Fruit fly (Drosophila melanogaster) whole organism, embryonic: Measurements from ENCODE around the gene CG2574.

ENCODE experiments used
- Ada2b ChIP-seq: fragments of 200-800 bp; sonication (Bioruptor generic); IDR thresholded peaks from 2 replicates; pipeline ENCODE4 v1.3.6; 2022; ENCODE audit warnings: missing biosample characterization, missing genetic modification characterization
- Atf3 ChIP-seq: fragments of 200-800 bp; sonication (Bioruptor generic); optimal IDR thresholded peaks from 3 replicates; lab custom pipeline; 2016; ENCODE audit warnings: missing biosample characterization, missing genetic modification characterization
- BtbVII ChIP-seq: fragments of 200-800 bp; sonication (Bioruptor generic); optimal IDR thresholded peaks from 3 replicates; lab custom pipeline; 2017; ENCODE audit warnings: missing biosample characterization, mild to moderate bottlenecking, missing genetic modification characterization
- CG11695 ChIP-seq: fragments of 200-800 bp; sonication (Bioruptor generic); IDR thresholded peaks from 3 replicates; pipeline ENCODE4 v1.3.6; 2022; ENCODE audit warnings: missing biosample characterization, missing genetic modification characterization
- CG11696 ChIP-seq: fragments of 200-800 bp; sonication (Bioruptor generic); IDR thresholded peaks from 2 replicates; pipeline ENCODE4 v1.3.6; 2022; ENCODE audit warnings: missing biosample characterization, missing genetic modification characterization
- CG11723 ChIP-seq: fragments of 200-800 bp; sonication (Bioruptor generic); optimal IDR thresholded peaks from 2 replicates; lab custom pipeline; 2017; ENCODE audit warnings: missing biosample characterization, mild to moderate bottlenecking, missing genetic modification characterization
- CG12236 ChIP-seq: fragments of 200-800 bp; sonication (Bioruptor generic); optimal IDR thresholded peaks from 2 replicates; lab custom pipeline; 2016; ENCODE audit warnings: missing biosample characterization, missing genetic modification characterization
- CG12391 ChIP-seq: fragments of 200-800 bp; sonication (Bioruptor generic); optimal IDR thresholded peaks from 3 replicates; lab custom pipeline; 2018; ENCODE audit warnings: missing biosample characterization, mild to moderate bottlenecking, missing genetic modification characterization, moderate library complexity
- CG13296 ChIP-seq: fragments of 200-800 bp; sonication (Bioruptor generic); optimal IDR thresholded peaks from 3 replicates; lab custom pipeline; 2018; ENCODE audit warnings: missing biosample characterization, mild to moderate bottlenecking, missing genetic modification characterization
- CG14441 ChIP-seq: fragments of 200-800 bp; sonication (Bioruptor generic); IDR thresholded peaks from 2 replicates; pipeline ENCODE4 v1.3.6; 2022; ENCODE audit warnings: missing biosample characterization, missing genetic modification characterization
- CG15073 ChIP-seq: fragments of 200-800 bp; sonication (Bioruptor generic); optimal IDR thresholded peaks from 2 replicates; lab custom pipeline; 2016; ENCODE audit warnings: missing biosample characterization, missing genetic modification characterization
- CG15601 ChIP-seq: fragments of 200-800 bp; sonication (Bioruptor generic); optimal IDR thresholded peaks from 3 replicates; lab custom pipeline; 2019; ENCODE audit warnings: missing biosample characterization, mild to moderate bottlenecking, missing genetic modification characterization, moderate library complexity
- CG17568 ChIP-seq: fragments of 200-800 bp; sonication (Bioruptor generic); optimal IDR thresholded peaks from 2 replicates; lab custom pipeline; 2018; ENCODE audit warnings: missing biosample characterization, mild to moderate bottlenecking, missing genetic modification characterization, moderate library complexity
- CG2199 ChIP-seq: fragments of 200-800 bp; sonication (Bioruptor generic); IDR thresholded peaks from 3 replicates; pipeline ENCODE4 v1.3.6; 2022; ENCODE audit warnings: missing biosample characterization, missing genetic modification characterization
- CG2678 ChIP-seq: fragments of 200-800 bp; sonication (Bioruptor generic); optimal IDR thresholded peaks from 3 replicates; lab custom pipeline; 2019; ENCODE audit warnings: missing biosample characterization, mild to moderate bottlenecking, missing genetic modification characterization, moderate library complexity
- CG30403 ChIP-seq: fragments of 200-800 bp; sonication (Bioruptor generic); optimal IDR thresholded peaks from 3 replicates; lab custom pipeline; 2016; ENCODE audit warnings: missing biosample characterization, missing genetic modification characterization
- CG31388 ChIP-seq: fragments of 200-800 bp; sonication (Bioruptor generic); optimal IDR thresholded peaks from 2 replicates; lab custom pipeline; 2016; ENCODE audit warnings: missing biosample characterization, missing genetic modification characterization
- CG3281 ChIP-seq: fragments of 200-800 bp; sonication (Bioruptor generic); optimal IDR thresholded peaks from 3 replicates; lab custom pipeline; 2017; ENCODE audit warnings: missing biosample characterization, mild to moderate bottlenecking, missing genetic modification characterization
- CG3726 ChIP-seq: fragments of 200-800 bp; sonication (Bioruptor generic); IDR thresholded peaks from 3 replicates; pipeline ENCODE4, ENCODE4 v1.3.6; 2022; ENCODE audit warnings: missing biosample characterization, missing genetic modification characterization
- CG3847 ChIP-seq: fragments of 200-800 bp; sonication (Bioruptor generic); IDR thresholded peaks from 2 replicates; pipeline ENCODE4 v1.3.6; 2022; ENCODE audit warnings: missing biosample characterization, missing genetic modification characterization
- CG4820 ChIP-seq: fragments of 200-800 bp; sonication (Bioruptor generic); optimal IDR thresholded peaks from 3 replicates; lab custom pipeline; 2016; ENCODE audit warnings: missing biosample characterization, missing genetic modification characterization
- CG6791 ChIP-seq: fragments of 200-800 bp; sonication (Bioruptor generic); IDR thresholded peaks from 3 replicates; pipeline ENCODE4 v1.3.6; 2022; ENCODE audit warnings: missing biosample characterization, missing genetic modification characterization; ENCODE audit not compliant: partially characterized antibody
- CG7271 ChIP-seq: fragments of 200-800 bp; sonication (Bioruptor generic); optimal IDR thresholded peaks from 2 replicates; lab custom pipeline; 2018; ENCODE audit warnings: missing biosample characterization, mild to moderate bottlenecking, missing genetic modification characterization, moderate library complexity
- CG7987 ChIP-seq: fragments of 200-800 bp; sonication (Bioruptor generic); optimal IDR thresholded peaks from 2 replicates; lab custom pipeline; 2018; ENCODE audit warnings: missing biosample characterization, mild to moderate bottlenecking, missing genetic modification characterization, moderate library complexity
- CG9797 ChIP-seq: fragments of 200-800 bp; sonication (Bioruptor generic); optimal IDR thresholded peaks from 3 replicates; lab custom pipeline; 2018; ENCODE audit warnings: missing biosample characterization, mild to moderate bottlenecking, missing genetic modification characterization
- Dad ChIP-seq: fragments of 200-800 bp; sonication (Bioruptor generic); optimal IDR thresholded peaks from 3 replicates; lab custom pipeline; 2016; ENCODE audit warnings: missing biosample characterization, missing genetic modification characterization
- Eip74EF ChIP-seq, 2 experiments: fragments of 200-800 bp in 1 of 2; fragments of >200 bp in 1 of 2; sonication (Bioruptor generic) in 1 of 2; optimal IDR thresholded peaks; 2 replicates each; lab custom pipeline; 2017 to 2019; ENCODE audit warnings: missing biosample characterization in 2 of 2, missing genetic modification characterization in 2 of 2, mild to moderate bottlenecking in 1 of 2, moderate library complexity in 1 of 2
- Ets97D ChIP-seq: fragments of 200-800 bp; sonication (Bioruptor generic); optimal IDR thresholded peaks from 3 replicates; lab custom pipeline; 2016; ENCODE audit warnings: missing biosample characterization, missing genetic modification characterization
- HHEX ChIP-seq: fragments of 200-800 bp; sonication (Bioruptor generic); optimal IDR thresholded peaks from 3 replicates; lab custom pipeline; 2017; ENCODE audit warnings: missing biosample characterization, mild to moderate bottlenecking, missing genetic modification characterization, missing genetic modification reagents
- Lhr ChIP-seq: fragments of 200-800 bp; sonication (Bioruptor generic); optimal IDR thresholded peaks from 3 replicates; lab custom pipeline; 2017; ENCODE audit warnings: mild to moderate bottlenecking, missing biosample characterization, missing genetic modification reagents, missing genetic modification characterization
- NC2β ChIP-seq: fragments of 200-800 bp; sonication (Bioruptor generic); optimal IDR thresholded peaks from 2 replicates; lab custom pipeline; 2016; ENCODE audit warnings: missing biosample characterization, missing genetic modification characterization
- Nf-YC ChIP-seq: fragments of 200-800 bp; optimal IDR thresholded peaks from 3 replicates; lab custom pipeline; 2019; ENCODE audit warnings: missing biosample characterization, mild to moderate bottlenecking, missing genetic modification characterization, moderate library complexity
- Sry-δ ChIP-seq: fragments of 200-800 bp; sonication (Bioruptor generic); optimal IDR thresholded peaks from 2 replicates; lab custom pipeline; 2016; ENCODE audit warnings: missing biosample characterization, missing genetic modification characterization
- Xbp1 ChIP-seq: fragments of 200-800 bp; sonication (Bioruptor generic); optimal IDR thresholded peaks from 3 replicates; lab custom pipeline; 2016; ENCODE audit warnings: missing biosample characterization, mild to moderate bottlenecking, missing genetic modification characterization
- az2 ChIP-seq: fragments of 200-800 bp; sonication (Bioruptor generic); optimal IDR thresholded peaks from 3 replicates; lab custom pipeline; 2016; ENCODE audit warnings: missing biosample characterization, missing genetic modification characterization
- chn ChIP-seq: fragments of 200-800 bp; sonication (Bioruptor generic); optimal IDR thresholded peaks from 2 replicates; lab custom pipeline; 2016; ENCODE audit warnings: missing biosample characterization, missing genetic modification characterization
- ems ChIP-seq: fragments of 200-800 bp; sonication (Bioruptor generic); optimal IDR thresholded peaks from 3 replicates; lab custom pipeline; 2016; ENCODE audit warnings: missing biosample characterization, missing genetic modification characterization
- fru ChIP-seq: fragments of >200 bp; optimal IDR thresholded peaks from 2 replicates; lab custom pipeline; 2017
- fu2 ChIP-seq: fragments of 200-800 bp; sonication (Bioruptor generic); optimal IDR thresholded peaks from 2 replicates; lab custom pipeline; 2016; ENCODE audit warnings: missing biosample characterization, missing genetic modification characterization
- lola ChIP-seq, 3 experiments: fragments of >200 bp in 2 of 3; fragments of 200-800 bp in 1 of 3; sonication (Bioruptor generic) in 1 of 3; optimal IDR thresholded peaks; 2 replicates each; lab custom pipeline; 2017 to 2019; ENCODE audit warnings: missing biosample characterization in 3 of 3, missing genetic modification characterization in 3 of 3, mild to moderate bottlenecking in 1 of 3, moderate library complexity in 1 of 3
- nmo ChIP-seq: fragments of 200-800 bp; sonication (Bioruptor generic); optimal IDR thresholded peaks from 2 replicates; lab custom pipeline; 2018; ENCODE audit warnings: missing biosample characterization, mild to moderate bottlenecking, missing genetic modification characterization, moderate library complexity
- p53 ChIP-seq: fragments of 200-800 bp; sonication (Bioruptor generic); optimal IDR thresholded peaks from 2 replicates; lab custom pipeline; 2016; ENCODE audit warnings: missing biosample characterization, missing genetic modification characterization
- phol ChIP-seq: fragments of 200-800 bp; sonication (Bioruptor generic); optimal IDR thresholded peaks from 3 replicates; lab custom pipeline; 2018; ENCODE audit warnings: missing biosample characterization, mild to moderate bottlenecking, missing genetic modification characterization, moderate library complexity
- prd ChIP-seq, 3 experiments: fragments of >200 bp in 2 of 3; fragments of 200-800 bp in 1 of 3; sonication (Bioruptor generic) in 1 of 3; optimal IDR thresholded peaks in 2 of 3; IDR thresholded peaks in 1 of 3; 2 replicates in 2 of 3; 3 replicates in 1 of 3; pipeline versions ENCODE4 v1.3.6 to Lab custom; 2017 to 2022; ENCODE audit warnings: missing biosample characterization in 1 of 3, missing genetic modification characterization in 1 of 3
- sd ChIP-seq: fragments of 200-800 bp; sonication (Bioruptor generic); optimal IDR thresholded peaks from 3 replicates; lab custom pipeline; 2018; ENCODE audit warnings: missing biosample characterization, mild to moderate bottlenecking, missing genetic modification characterization, moderate library complexity
- sima ChIP-seq: fragments of 200-800 bp; sonication (Bioruptor generic); optimal IDR thresholded peaks from 2 replicates; lab custom pipeline; 2016; ENCODE audit warnings: missing biosample characterization, missing genetic modification characterization
- slp2 ChIP-seq: fragments of 200-800 bp; sonication (Bioruptor generic); optimal IDR thresholded peaks from 2 replicates; lab custom pipeline; 2016; ENCODE audit warnings: missing biosample characterization, missing genetic modification characterization
- tgo ChIP-seq: fragments of 200-800 bp; sonication (Bioruptor generic); IDR thresholded peaks from 3 replicates; pipeline ENCODE4 v1.3.6; 2022; ENCODE audit warnings: missing biosample characterization, missing genetic modification characterization
- twi ChIP-seq: fragments of 200-800 bp; optimal IDR thresholded peaks from 2 replicates; lab custom pipeline; 2019; ENCODE audit warnings: missing biosample characterization, mild to moderate bottlenecking, missing genetic modification characterization, moderate library complexity
- unpg ChIP-seq: fragments of 200-800 bp; sonication (Bioruptor generic); optimal IDR thresholded peaks from 3 replicates; lab custom pipeline; 2018; ENCODE audit warnings: missing biosample characterization, mild to moderate bottlenecking, missing genetic modification characterization, moderate library complexity
- wek ChIP-seq: fragments of 200-800 bp; sonication (Bioruptor generic); optimal IDR thresholded peaks from 3 replicates; lab custom pipeline; 2018; ENCODE audit warnings: missing biosample characterization, mild to moderate bottlenecking, missing genetic modification characterization, moderate library complexity

CG2574 gene

dm6 chrX:12447874-12448273 is 39.2 kb downstream of the CG2574 start (continued):
- TF ChIP-seq prd (optimal IDR thresholded peaks at IDR 0.05; lab: Kevin White, UChicago), result no peak
- no peak for TF ChIP-seq prd (GFP tag; IDR thresholded peaks at IDR 0.05; lab: Robert Waterston, UW)
- TF ChIP-seq ems (GFP tag; lab: Kevin White, UChicago), result no peak
- no peak for TF ChIP-seq CG11696 (GFP tag; lab: Robert Waterston, UW)
- no peak for TF ChIP-seq BtbVII
- no peak for TF ChIP-seq CG6791 (GFP tag; lab: Robert Waterston, UW)
- TF ChIP-seq CG7987, result no peak
- TF ChIP-seq Nf-YC (tag; lab: Kevin White, UChicago), result no peak
- no peak for TF ChIP-seq Ets97D (GFP tag; lab: Kevin White, UChicago)
- TF ChIP-seq twi (tag; lab: Kevin White, UChicago), result no peak
- TF ChIP-seq p53, result no peak
- TF ChIP-seq sd (tag; lab: Kevin White, UChicago), result no peak
- no peak for TF ChIP-seq CG12236 (GFP tag; lab: Kevin White, UChicago)
- TF ChIP-seq CG14441, result no peak
- TF ChIP-seq chn, result no peak
- no peak for TF ChIP-seq Atf3
- TF ChIP-seq Xbp1 (GFP tag; lab: Kevin White, UChicago), result peak; percentile 6
- no peak for TF ChIP-seq CG11695
- no peak for TF ChIP-seq CG13296 (GFP tag; lab: Kevin White, UChicago)
- no peak for TF ChIP-seq phol (tag; lab: Kevin White, UChicago)
- TF ChIP-seq slp2 (GFP tag; lab: Kevin White, UChicago), result no peak
- TF ChIP-seq CG17568 (GFP tag; lab: Kevin White, UChicago), result no peak
- TF ChIP-seq CG3847 (GFP tag; lab: Robert Waterston, UW), result no peak
- TF ChIP-seq fru (lab: Kevin White, UChicago), result no peak
- TF ChIP-seq lola (GFP tag; optimal IDR thresholded peaks at IDR 0.05; lab: Kevin White, UChicago), result no peak
- TF ChIP-seq unpg (GFP tag; lab: Kevin White, UChicago), result no peak
- peak; percentile 26 for TF ChIP-seq CG30403 (GFP tag; lab: Kevin White, UChicago)
- no peak for TF ChIP-seq CG2199 (GFP tag; lab: Robert Waterston, UW)
- TF ChIP-seq CG31388 (GFP tag; lab: Kevin White, UChicago), result no peak
- TF ChIP-seq CG15073 (GFP tag; lab: Kevin White, UChicago), result no peak
- no peak for TF ChIP-seq CG15601
- no peak for TF ChIP-seq sima
- TF ChIP-seq NC2β (GFP tag; lab: Kevin White, UChicago), result no peak
- TF ChIP-seq CG9797 (GFP tag; lab: Kevin White, UChicago), result no peak
- peak; percentile 17 for TF ChIP-seq nmo (GFP tag; lab: Kevin White, UChicago)
- peak; percentile 5 for TF ChIP-seq CG4820 (GFP tag; lab: Kevin White, UChicago)
- no peak for TF ChIP-seq CG3281 (GFP tag; lab: Kevin White, UChicago)
- 0 out of 2 replicates have a peak, but pooled peaks have one; percentile 10 for TF ChIP-seq Ada2b
- no peak for TF ChIP-seq CG12391 (tag; lab: Kevin White, UChicago)
- no peak for TF ChIP-seq Lhr (GFP tag; lab: Kevin White, UChicago)
- TF ChIP-seq Dad (GFP tag; lab: Kevin White, UChicago), result no peak
- no peak for TF ChIP-seq CG7271
- no peak for TF ChIP-seq CG11723 (GFP tag; lab: Kevin White, UChicago)
- TF ChIP-seq Eip74EF (GFP tag; optimal IDR thresholded peaks at IDR 0.05; lab: Kevin White, UChicago), result no peak
- no peak for TF ChIP-seq HHEX (GFP tag; lab: Kevin White, UChicago)
- no peak for TF ChIP-seq tgo (GFP tag; lab: Robert Waterston, UW)
- TF ChIP-seq CG2678 (tag; lab: Kevin White, UChicago), result peak; percentile 45
- no peak for TF ChIP-seq Sry-δ (GFP tag; lab: Kevin White, UChicago)
- TF ChIP-seq az2, result no peak
- TF ChIP-seq wek (GFP tag; lab: Kevin White, UChicago), result no peak
- TF ChIP-seq fu2 (GFP tag; lab: Kevin White, UChicago), result no peak
- no peak for TF ChIP-seq CG3726 (GFP tag; lab: Robert Waterston, UW)
